Worm (Caenorhabditis elegans) whole organism, late embryonic: ENCODE data around the gene K09E2.1.

Source experiments
- C08G9.2 ChIP-seq: sonication (generic microtip); optimal IDR thresholded peaks from 2 replicates; lab custom pipeline; 2016; ENCODE audit warnings: mild to moderate bottlenecking, missing genetic modification characterization, moderate library complexity, missing compliant biosample characterization
- C38D4.7 ChIP-seq: fragments of 200-800 bp; sonication (Bioruptor generic); optimal IDR thresholded peaks from 2 replicates; lab custom pipeline; 2018; ENCODE audit warnings: mild to moderate bottlenecking, missing genetic modification characterization, moderate library complexity, missing compliant biosample characterization
- K09A11.1 ChIP-seq: sonication (generic microtip); optimal IDR thresholded peaks from 2 replicates; lab custom pipeline; 2017; ENCODE audit warnings: antibody characterized with exemption, mild to moderate bottlenecking, missing genetic modification characterization, missing compliant biosample characterization; ENCODE audit not compliant: insufficient read depth
- T23F11.4 ChIP-seq: fragments of 200-800 bp; sonication (Bioruptor generic); optimal IDR thresholded peaks from 2 replicates; lab custom pipeline; 2018; ENCODE audit warnings: mild to moderate bottlenecking, missing genetic modification characterization, missing compliant biosample characterization
- ahr-1 ChIP-seq: sonication (generic microtip); optimal IDR thresholded peaks from 2 replicates; lab custom pipeline; 2016; ENCODE audit warnings: missing genetic modification characterization, missing compliant biosample characterization
- ceh-24 ChIP-seq: sonication (generic microtip); optimal IDR thresholded peaks from 2 replicates; lab custom pipeline; 2016; ENCODE audit warnings: mild to moderate bottlenecking, missing genetic modification characterization, missing compliant biosample characterization
- ceh-31 ChIP-seq: sonication (generic microtip); optimal IDR thresholded peaks from 2 replicates; lab custom pipeline; 2016; ENCODE audit warnings: missing genetic modification characterization, missing compliant biosample characterization
- ceh-34 ChIP-seq: sonication (generic microtip); optimal IDR thresholded peaks from 2 replicates; lab custom pipeline; 2016; ENCODE audit warnings: mild to moderate bottlenecking, missing genetic modification characterization, missing compliant biosample characterization
- ceh-48 ChIP-seq: sonication (generic microtip); optimal IDR thresholded peaks from 2 replicates; lab custom pipeline; 2016; ENCODE audit warnings: missing genetic modification characterization, inconsistent platforms, missing compliant biosample characterization
- ceh-6 ChIP-seq: fragments of 200-800 bp; sonication (Bioruptor generic); optimal IDR thresholded peaks from 2 replicates; lab custom pipeline; 2018; ENCODE audit warnings: mild to moderate bottlenecking, missing genetic modification characterization, missing compliant biosample characterization
- che-1 ChIP-seq: sonication (generic microtip); optimal IDR thresholded peaks from 2 replicates; lab custom pipeline; 2016; ENCODE audit warnings: mild to moderate bottlenecking, missing genetic modification characterization, missing compliant biosample characterization
- dmd-4 ChIP-seq: sonication (generic microtip); optimal IDR thresholded peaks from 2 replicates; lab custom pipeline; 2016; ENCODE audit warnings: borderline replicate concordance, missing genetic modification characterization, missing compliant biosample characterization
- dve-1 ChIP-seq: sonication (generic microtip); optimal IDR thresholded peaks from 2 replicates; lab custom pipeline; 2017; ENCODE audit warnings: antibody characterized with exemption, mild to moderate bottlenecking, missing genetic modification characterization, missing compliant biosample characterization
- elt-2 ChIP-seq: sonication (generic microtip); optimal IDR thresholded peaks from 2 replicates; lab custom pipeline; 2016; ENCODE audit warnings: missing genetic modification reagents, missing genetic modification characterization, missing compliant biosample characterization
- elt-4 ChIP-seq: sonication (generic microtip); optimal IDR thresholded peaks from 2 replicates; lab custom pipeline; 2016; ENCODE audit warnings: missing genetic modification characterization, missing compliant biosample characterization
- ets-4 ChIP-seq: sonication (generic microtip); optimal IDR thresholded peaks from 2 replicates; lab custom pipeline; 2016; ENCODE audit warnings: missing genetic modification characterization, missing compliant biosample characterization
- eyg-1 ChIP-seq: sonication (generic microtip); optimal IDR thresholded peaks from 2 replicates; lab custom pipeline; 2016; ENCODE audit warnings: missing genotype, missing genetic modification characterization, missing compliant biosample characterization
- fax-1 ChIP-seq: sonication (generic microtip); optimal IDR thresholded peaks from 2 replicates; lab custom pipeline; 2016; ENCODE audit warnings: missing genotype, missing genetic modification characterization, missing compliant biosample characterization
- fkh-10 ChIP-seq: fragments of 150-350 bp; optimal IDR thresholded peaks from 2 replicates; lab custom pipeline; 2014; ENCODE audit warnings: missing biosample characterization, missing genetic modification reagents, missing genetic modification characterization
- fkh-6 ChIP-seq: sonication (generic microtip); optimal IDR thresholded peaks from 2 replicates; lab custom pipeline; 2016; ENCODE audit warnings: missing genetic modification characterization, missing compliant biosample characterization
- hlh-15 ChIP-seq: sonication (generic microtip); optimal IDR thresholded peaks from 2 replicates; lab custom pipeline; 2016; ENCODE audit warnings: missing genetic modification characterization, missing compliant biosample characterization
- hlh-30 ChIP-seq: sonication (generic microtip); optimal IDR thresholded peaks from 2 replicates; lab custom pipeline; 2017; ENCODE audit warnings: antibody characterized with exemption, missing genetic modification characterization, missing compliant biosample characterization; ENCODE audit not compliant: insufficient read depth
- hlh-8 ChIP-seq: sonication (generic microtip); optimal IDR thresholded peaks from 2 replicates; lab custom pipeline; 2016; ENCODE audit warnings: missing genotype, missing genetic modification characterization, missing compliant biosample characterization
- mec-3 ChIP-seq: sonication (generic microtip); optimal IDR thresholded peaks from 2 replicates; lab custom pipeline; 2016; ENCODE audit warnings: borderline replicate concordance, missing genetic modification characterization, missing compliant biosample characterization
- nhr-11 ChIP-seq: fragments of 150-350 bp; optimal IDR thresholded peaks from 2 replicates; lab custom pipeline; 2014; ENCODE audit warnings: missing biosample characterization, missing genetic modification characterization
- pag-3 ChIP-seq: sonication (generic microtip); optimal IDR thresholded peaks from 2 replicates; lab custom pipeline; 2016; ENCODE audit warnings: missing compliant biosample characterization, missing genetic modification characterization, borderline replicate concordance
- pat-9 ChIP-seq: fragments of 200-800 bp; sonication (Bioruptor generic); optimal IDR thresholded peaks from 2 replicates; lab custom pipeline; 2018; ENCODE audit warnings: mild to moderate bottlenecking, missing genetic modification characterization, moderate library complexity, missing compliant biosample characterization
- pax-1 ChIP-seq: fragments of 150-350 bp; optimal IDR thresholded peaks from 2 replicates; lab custom pipeline; 2014; ENCODE audit warnings: missing biosample characterization, missing genetic modification characterization
- pha-2 ChIP-seq: sonication (generic microtip); optimal IDR thresholded peaks from 2 replicates; lab custom pipeline; 2017; ENCODE audit warnings: mild to moderate bottlenecking, missing genetic modification characterization, missing compliant biosample characterization
- pha-4 ChIP-seq: fragments of 150-350 bp; optimal IDR thresholded peaks from 2 replicates; lab custom pipeline; 2018; ENCODE audit warnings: missing biosample characterization, missing genetic modification reagents, missing genetic modification characterization
- ttx-3 ChIP-seq: sonication (generic microtip); optimal IDR thresholded peaks from 2 replicates; lab custom pipeline; 2016; ENCODE audit warnings: missing genetic modification reagents, missing genetic modification characterization, missing compliant biosample characterization
- unc-42 ChIP-seq: sonication (generic microtip); optimal IDR thresholded peaks from 2 replicates; lab custom pipeline; 2016; ENCODE audit warnings: missing genotype, missing genetic modification characterization, missing compliant biosample characterization
- unc-86 ChIP-seq: sonication (generic microtip); optimal IDR thresholded peaks from 2 replicates; lab custom pipeline; 2016; ENCODE audit warnings: missing genetic modification characterization, missing compliant biosample characterization
- zip-5 ChIP-seq: sonication (generic microtip); optimal IDR thresholded peaks from 2 replicates; lab custom pipeline; 2016; ENCODE audit warnings: missing genetic modification characterization, missing compliant biosample characterization
- ztf-16 ChIP-seq: sonication (generic microtip); optimal IDR thresholded peaks from 2 replicates; lab custom pipeline; 2017; ENCODE audit warnings: missing genetic modification characterization, missing compliant biosample characterization

The K09E2.1 gene

ce11 chrX:8646287-8646686 is 35.4 kb upstream of the K09E2.1 start (continued):
- TF ChIP-seq ahr-1 (tag; lab: Kevin White, UChicago) = peak; percentile 38
- TF ChIP-seq C38D4.7 = peak; percentile 64
- no peak for TF ChIP-seq hlh-8 (tag; lab: Kevin White, UChicago)

ce11 chrX:8646997-8647396 is 34.7 kb upstream of the K09E2.1 start, which contains the start of gene F12D9.2:
Gene F12D9.2 (minus strand): TSS chrX:8647097.
- TF ChIP-seq pax-1 (tag; lab: Kevin White, UChicago) (no peak), C38D4.7 (no peak), ttx-3 (tag; lab: Kevin White, UChicago) (no peak)

- TF ChIP-seq ztf-16 (tag; lab: Kevin White, UChicago) (no peak), ceh-31 (peak; percentile 20), unc-42 (tag; lab: Kevin White, UChicago) (peak; percentile 90), mec-3 (tag; lab: Kevin White, UChicago) (no peak), ceh-34 (no peak), nhr-11 (tag; lab: Kevin White, UChicago) (no peak), ceh-24 (tag; lab: Kevin White, UChicago) (no peak)
These were observed 33.1 kb upstream of the K09E2.1 start for ce11 chrX:8648582-8648981.

- TF ChIP-seq fkh-6 (tag; lab: Kevin White, UChicago) (no peak), elt-4 (tag; lab: Kevin White, UChicago) (no peak), hlh-30 (no peak), ceh-6 (GFP tag; lab: Kevin White, UChicago) (no peak), fkh-10 (GFP tag; lab: Kevin White, UChicago) (no peak), elt-2 (peak; percentile 0), dmd-4 (tag; lab: Kevin White, UChicago) (no peak), zip-5 (no peak), che-1 (peak; percentile 31), hlh-8 (tag; lab: Kevin White, UChicago) (no peak), pha-2 (tag; lab: Kevin White, UChicago) (no peak), pha-4 (tag; lab: Kevin White, UChicago) (no peak), C38D4.7 (peak; percentile 18), eyg-1 (tag; lab: Kevin White, UChicago) (no peak)
These were observed 31.2 kb upstream of the K09E2.1 start for ce11 chrX:8650535-8650934.

- no peak for TF ChIP-seq unc-86
- no peak for TF ChIP-seq fax-1
- TF ChIP-seq eyg-1 (tag; lab: Kevin White, UChicago) = no peak
- TF ChIP-seq ahr-1 (tag; lab: Kevin White, UChicago) = no peak
- no peak for TF ChIP-seq T23F11.4
- no peak for TF ChIP-seq dve-1 (tag; lab: Kevin White, UChicago)
- TF ChIP-seq ets-4 (tag; lab: Kevin White, UChicago) = no peak
- no peak for TF ChIP-seq pat-9
- no peak for TF ChIP-seq C08G9.2
- TF ChIP-seq K09A11.1 (tag; lab: Kevin White, UChicago) = no peak
- TF ChIP-seq hlh-8 (tag; lab: Kevin White, UChicago) = no peak
- no peak for TF ChIP-seq pag-3 (tag; lab: Kevin White, UChicago)
- no peak for TF ChIP-seq hlh-15 (tag; lab: Kevin White, UChicago)
- no peak for TF ChIP-seq unc-42 (tag; lab: Kevin White, UChicago)
- TF ChIP-seq ceh-48 = no peak
- no peak for TF ChIP-seq ztf-16 (tag; lab: Kevin White, UChicago)
These were observed 25.7 kb upstream of the K09E2.1 start for ce11 chrX:8656019-8656418.
